Worm (Caenorhabditis elegans) whole organism, mixed stage, embryonic: Measurements from ENCODE around the gene epg-9.

Experiments
- ceh-39 ChIP-seq: fragments of 150-350 bp; optimal IDR thresholded peaks from 2 replicates; lab custom pipeline; 2014; ENCODE audit warnings: missing biosample characterization, missing genetic modification characterization
- ces-1 ChIP-seq: fragments of 150-350 bp; optimal IDR thresholded peaks from 2 replicates; lab custom pipeline; 2014; ENCODE audit warnings: missing biosample characterization, missing genetic modification reagents, missing genetic modification characterization
- mab-5 ChIP-seq: fragments of 150-350 bp; optimal IDR thresholded peaks from 2 replicates; lab custom pipeline; 2014; ENCODE audit warnings: missing biosample characterization, missing genetic modification characterization
- nhr-12 ChIP-seq: fragments of 150-350 bp; optimal IDR thresholded peaks from 2 replicates; lab custom pipeline; 2014; ENCODE audit warnings: missing biosample characterization, missing genetic modification characterization
- nhr-237 ChIP-seq: fragments of 150-350 bp; optimal IDR thresholded peaks from 2 replicates; lab custom pipeline; 2014; ENCODE audit warnings: missing biosample characterization, missing genetic modification characterization
- nhr-28 ChIP-seq: fragments of 150-350 bp; optimal IDR thresholded peaks from 2 replicates; lab custom pipeline; 2014; ENCODE audit warnings: missing biosample characterization, missing genetic modification characterization
- snpc-4 ChIP-seq: fragments of 150-350 bp; optimal IDR thresholded peaks from 2 replicates; lab custom pipeline; 2014; ENCODE audit warnings: missing biosample characterization, missing genetic modification characterization
- unc-120 ChIP-seq: sonication (generic microtip); optimal IDR thresholded peaks from 2 replicates; lab custom pipeline; 2017; ENCODE audit warnings: missing genetic modification characterization, missing compliant biosample characterization; ENCODE audit not compliant: poor library complexity, severe bottlenecking
- unc-62 ChIP-seq: fragments of 150-350 bp; optimal IDR thresholded peaks from 2 replicates; lab custom pipeline; 2014; ENCODE audit warnings: missing biosample characterization, missing genetic modification reagents, missing genetic modification characterization
- ztf-11 ChIP-seq: fragments of 150-350 bp; optimal IDR thresholded peaks from 2 replicates; lab custom pipeline; 2014; ENCODE audit warnings: missing biosample characterization, missing genetic modification characterization

ce11 chrIV:2607513-2608101 is 6.7 kb downstream of the epg-9 start, which contains the start of gene vamp-7:
- TF ChIP-seq nhr-28 (no peak), ceh-39 (no peak), nhr-12 (no peak), ztf-11 (tag; lab: Kevin White, UChicago) (no peak), unc-120 (tag; lab: Kevin White, UChicago) (no peak), unc-62 (GFP tag; lab: Kevin White, UChicago) (no peak), mab-5 (no peak), nhr-237 (tag; lab: Kevin White, UChicago) (no peak), snpc-4 (tag; lab: Kevin White, UChicago) (no peak), ces-1 (GFP tag; lab: Kevin White, UChicago) (no peak)
